Worm (Caenorhabditis elegans) whole organism, late embryonic: ENCODE data around the gene srxa-14.

Experiments used
- C08G9.2 ChIP-seq: sonication (generic microtip); optimal IDR thresholded peaks from 2 replicates; lab custom pipeline; 2016; ENCODE audit warnings: mild to moderate bottlenecking, missing genetic modification characterization, moderate library complexity, missing compliant biosample characterization
- C38D4.7 ChIP-seq: fragments of 200-800 bp; sonication (Bioruptor generic); optimal IDR thresholded peaks from 2 replicates; lab custom pipeline; 2018; ENCODE audit warnings: mild to moderate bottlenecking, missing genetic modification characterization, moderate library complexity, missing compliant biosample characterization
- K09A11.1 ChIP-seq: sonication (generic microtip); optimal IDR thresholded peaks from 2 replicates; lab custom pipeline; 2017; ENCODE audit warnings: antibody characterized with exemption, mild to moderate bottlenecking, missing genetic modification characterization, missing compliant biosample characterization; ENCODE audit not compliant: insufficient read depth
- T23F11.4 ChIP-seq: fragments of 200-800 bp; sonication (Bioruptor generic); optimal IDR thresholded peaks from 2 replicates; lab custom pipeline; 2018; ENCODE audit warnings: mild to moderate bottlenecking, missing genetic modification characterization, missing compliant biosample characterization
- ahr-1 ChIP-seq: sonication (generic microtip); optimal IDR thresholded peaks from 2 replicates; lab custom pipeline; 2016; ENCODE audit warnings: missing genetic modification characterization, missing compliant biosample characterization
- ceh-18 ChIP-seq: sonication (generic microtip); optimal IDR thresholded peaks from 2 replicates; lab custom pipeline; 2016; ENCODE audit warnings: missing genetic modification characterization, missing compliant biosample characterization
- ceh-19 ChIP-seq: fragments of 200-800 bp; sonication (Bioruptor generic); optimal IDR thresholded peaks from 2 replicates; lab custom pipeline; 2018; ENCODE audit warnings: mild to moderate bottlenecking, missing genetic modification characterization, missing compliant biosample characterization
- ceh-2 ChIP-seq: sonication (generic microtip); optimal IDR thresholded peaks from 2 replicates; lab custom pipeline; 2016; ENCODE audit warnings: missing genotype, missing genetic modification characterization, missing compliant biosample characterization
- ceh-24 ChIP-seq: sonication (generic microtip); optimal IDR thresholded peaks from 2 replicates; lab custom pipeline; 2016; ENCODE audit warnings: mild to moderate bottlenecking, missing genetic modification characterization, missing compliant biosample characterization
- ceh-30 ChIP-seq: fragments of 150-350 bp; optimal IDR thresholded peaks from 2 replicates; lab custom pipeline; 2014; ENCODE audit warnings: missing biosample characterization, missing genetic modification characterization
- ceh-31 ChIP-seq: sonication (generic microtip); optimal IDR thresholded peaks from 2 replicates; lab custom pipeline; 2016; ENCODE audit warnings: missing genetic modification characterization, missing compliant biosample characterization
- ceh-34 ChIP-seq: sonication (generic microtip); optimal IDR thresholded peaks from 2 replicates; lab custom pipeline; 2016; ENCODE audit warnings: mild to moderate bottlenecking, missing genetic modification characterization, missing compliant biosample characterization
- ceh-45 ChIP-seq: fragments of 200-800 bp; sonication (Bioruptor generic); IDR thresholded peaks from 2 replicates; pipeline ENCODE4 v1.3.6; 2022; ENCODE audit warnings: missing genetic modification reagents, missing genetic modification characterization, missing compliant biosample characterization
- ceh-48 ChIP-seq: sonication (generic microtip); optimal IDR thresholded peaks from 2 replicates; lab custom pipeline; 2016; ENCODE audit warnings: missing genetic modification characterization, inconsistent platforms, missing compliant biosample characterization
- ceh-6 ChIP-seq: fragments of 200-800 bp; sonication (Bioruptor generic); optimal IDR thresholded peaks from 2 replicates; lab custom pipeline; 2018; ENCODE audit warnings: mild to moderate bottlenecking, missing genetic modification characterization, missing compliant biosample characterization
- ceh-9 ChIP-seq: sonication (generic microtip); optimal IDR thresholded peaks from 2 replicates; lab custom pipeline; 2016; ENCODE audit warnings: mild to moderate bottlenecking, missing genetic modification characterization, inconsistent platforms, missing compliant biosample characterization
- dve-1 ChIP-seq: sonication (generic microtip); optimal IDR thresholded peaks from 2 replicates; lab custom pipeline; 2017; ENCODE audit warnings: antibody characterized with exemption, mild to moderate bottlenecking, missing genetic modification characterization, missing compliant biosample characterization
- elt-2 ChIP-seq: sonication (generic microtip); optimal IDR thresholded peaks from 2 replicates; lab custom pipeline; 2016; ENCODE audit warnings: missing genetic modification reagents, missing genetic modification characterization, missing compliant biosample characterization
- ets-4 ChIP-seq: sonication (generic microtip); optimal IDR thresholded peaks from 2 replicates; lab custom pipeline; 2016; ENCODE audit warnings: missing genetic modification characterization, missing compliant biosample characterization
- eyg-1 ChIP-seq: sonication (generic microtip); optimal IDR thresholded peaks from 2 replicates; lab custom pipeline; 2016; ENCODE audit warnings: missing genotype, missing genetic modification characterization, missing compliant biosample characterization
- hlh-13 ChIP-seq: fragments of 200-800 bp; sonication (Bioruptor generic); optimal IDR thresholded peaks from 2 replicates; lab custom pipeline; 2018; ENCODE audit warnings: mild to moderate bottlenecking, missing genetic modification characterization, missing compliant biosample characterization
- hlh-8 ChIP-seq: sonication (generic microtip); optimal IDR thresholded peaks from 2 replicates; lab custom pipeline; 2016; ENCODE audit warnings: missing genotype, missing genetic modification characterization, missing compliant biosample characterization
- lin-11 ChIP-seq: fragments of 200-800 bp; sonication (Bioruptor generic); optimal IDR thresholded peaks from 2 replicates; lab custom pipeline; 2018; ENCODE audit warnings: mild to moderate bottlenecking, missing genetic modification characterization, missing compliant biosample characterization
- madf-2 ChIP-seq: sonication (generic microtip); optimal IDR thresholded peaks from 2 replicates; lab custom pipeline; 2017; ENCODE audit warnings: missing genetic modification characterization, missing compliant biosample characterization
- nfya-1 ChIP-seq: sonication (generic microtip); optimal IDR thresholded peaks from 2 replicates; lab custom pipeline; 2017; ENCODE audit warnings: missing genetic modification characterization, mild to moderate bottlenecking, missing compliant biosample characterization, antibody characterized with exemption, moderate library complexity
- nhr-232 ChIP-seq: sonication (generic microtip); optimal IDR thresholded peaks from 2 replicates; lab custom pipeline; 2016; ENCODE audit warnings: missing genetic modification characterization, missing compliant biosample characterization
- odd-2 ChIP-seq: sonication (generic microtip); optimal IDR thresholded peaks from 2 replicates; lab custom pipeline; 2017; ENCODE audit warnings: antibody characterized with exemption, mild to moderate bottlenecking, missing genetic modification characterization, missing compliant biosample characterization
- pha-2 ChIP-seq: sonication (generic microtip); optimal IDR thresholded peaks from 2 replicates; lab custom pipeline; 2017; ENCODE audit warnings: mild to moderate bottlenecking, missing genetic modification characterization, missing compliant biosample characterization
- pha-4 ChIP-seq: fragments of 150-350 bp; optimal IDR thresholded peaks from 2 replicates; lab custom pipeline; 2018; ENCODE audit warnings: missing biosample characterization, missing genetic modification reagents, missing genetic modification characterization
- pqm-1 ChIP-seq: sonication (generic microtip); optimal IDR thresholded peaks from 2 replicates; lab custom pipeline; 2016; ENCODE audit warnings: missing genetic modification characterization, missing compliant biosample characterization
- sox-4 ChIP-seq: sonication (generic microtip); optimal IDR thresholded peaks from 2 replicates; lab custom pipeline; 2017; ENCODE audit warnings: mild to moderate bottlenecking, missing genetic modification characterization, inconsistent platforms, missing compliant biosample characterization
- syd-9 ChIP-seq: sonication (generic microtip); optimal IDR thresholded peaks from 2 replicates; lab custom pipeline; 2016; ENCODE audit warnings: mild to moderate bottlenecking, missing genetic modification characterization, moderate library complexity, missing compliant biosample characterization
- tbx-2 ChIP-seq: sonication (generic microtip); optimal IDR thresholded peaks from 2 replicates; lab custom pipeline; 2016; ENCODE audit warnings: missing genetic modification characterization, missing compliant biosample characterization
- unc-3 ChIP-seq, 2 experiments: fragments of 200-800 bp in 1 of 2; sonication (Bioruptor generic) in 1 of 2; sonication (generic microtip) in 1 of 2; conservative IDR thresholded peaks in 1 of 2; optimal IDR thresholded peaks in 1 of 2; 2 replicates each; pipeline versions ENCODE4 v1.3.6 to Lab custom; 2016 to 2022; ENCODE audit warnings: missing compliant biosample characterization in 2 of 2, missing genetic modification characterization in 2 of 2, missing genetic modification reagents in 1 of 2
- unc-42 ChIP-seq: sonication (generic microtip); optimal IDR thresholded peaks from 2 replicates; lab custom pipeline; 2016; ENCODE audit warnings: missing genotype, missing genetic modification characterization, missing compliant biosample characterization
- unc-55 ChIP-seq: sonication (generic microtip); optimal IDR thresholded peaks from 2 replicates; lab custom pipeline; 2017; ENCODE audit warnings: missing biosample characterization, missing genetic modification reagents, missing genetic modification characterization

srxa-14 gene

ce11 chrV:20633619-20634018 lies 5.8 kb upstream of the srxa-14 start, which contains the start of gene F46B3.15:
F46B3.15 (minus strand) TSS chrV:20633719.
- no peak for TF ChIP-seq ceh-45
- no peak for TF ChIP-seq ceh-9
- TF ChIP-seq sox-4, result no peak
- no peak for TF ChIP-seq unc-55 (GFP tag; lab: Kevin White, UChicago)
- no peak for TF ChIP-seq ets-4 (tag; lab: Kevin White, UChicago)
- TF ChIP-seq pha-2 (tag; lab: Kevin White, UChicago), result no peak
- TF ChIP-seq ceh-18 (tag; lab: Kevin White, UChicago), result no peak
- no peak for TF ChIP-seq T23F11.4 (GFP tag; lab: Kevin White, UChicago)
- no peak for TF ChIP-seq ceh-6 (GFP tag; lab: Kevin White, UChicago)
- TF ChIP-seq ceh-19 (GFP tag; lab: Kevin White, UChicago), result no peak
- no peak for TF ChIP-seq ceh-31 (tag; lab: Kevin White, UChicago)
- TF ChIP-seq unc-3 (GFP tag; conservative IDR thresholded peaks at IDR 0.05; lab: Robert Waterston, UW), result no peak
- no peak for TF ChIP-seq unc-3 (tag; optimal IDR thresholded peaks at IDR 0.05; lab: Kevin White, UChicago)
- TF ChIP-seq hlh-13 (GFP tag; lab: Kevin White, UChicago), result no peak
- TF ChIP-seq unc-42 (tag; lab: Kevin White, UChicago), result no peak

- TF ChIP-seq ceh-34 (tag; lab: Kevin White, UChicago), result no peak
- no peak for TF ChIP-seq pqm-1 (tag; lab: Kevin White, UChicago)
- no peak for TF ChIP-seq ceh-24 (tag; lab: Kevin White, UChicago)
- TF ChIP-seq ceh-6 (GFP tag; lab: Kevin White, UChicago), result no peak
- TF ChIP-seq eyg-1 (tag; lab: Kevin White, UChicago), result no peak
- no peak for TF ChIP-seq tbx-2 (tag; lab: Kevin White, UChicago)
- TF ChIP-seq ceh-30 (tag; lab: Kevin White, UChicago), result no peak
- TF ChIP-seq ceh-18 (tag; lab: Kevin White, UChicago), result no peak
- TF ChIP-seq ceh-45, result no peak
- TF ChIP-seq pha-4 (tag; lab: Kevin White, UChicago), result no peak
- TF ChIP-seq C38D4.7, result no peak
- TF ChIP-seq ceh-19 (GFP tag; lab: Kevin White, UChicago), result no peak
- no peak for TF ChIP-seq ceh-48 (tag; lab: Kevin White, UChicago)
- TF ChIP-seq ceh-31 (tag; lab: Kevin White, UChicago), result no peak
- no peak for TF ChIP-seq ceh-2 (tag; lab: Kevin White, UChicago)
- no peak for TF ChIP-seq syd-9 (tag; lab: Kevin White, UChicago)
- TF ChIP-seq unc-3 (GFP tag; conservative IDR thresholded peaks at IDR 0.05; lab: Robert Waterston, UW), result no peak
- no peak for TF ChIP-seq unc-3 (tag; optimal IDR thresholded peaks at IDR 0.05; lab: Kevin White, UChicago)
- no peak for TF ChIP-seq dve-1 (tag; lab: Kevin White, UChicago)
- no peak for TF ChIP-seq K09A11.1 (tag; lab: Kevin White, UChicago)
These were observed 5.1 kb upstream of the srxa-14 start, which contains the start of gene F46B3.16 for ce11 chrV:20634330-20634729. F46B3.16 (plus strand) TSS chrV:20634630.

ce11 chrV:20636855-20637254 lies 2.5 kb upstream of the srxa-14 start, which contains the start of gene ttr-13:
ttr-13 (minus strand) TSS chrV:20636955.
- TF ChIP-seq ahr-1 (tag; lab: Kevin White, UChicago) (no peak), odd-2 (tag; lab: Kevin White, UChicago) (no peak), nhr-232 (tag; lab: Kevin White, UChicago) (no peak), unc-55 (GFP tag; lab: Kevin White, UChicago) (no peak), madf-2 (tag; lab: Kevin White, UChicago) (no peak), pha-4 (tag; lab: Kevin White, UChicago) (no peak), nfya-1 (tag; lab: Kevin White, UChicago) (no peak), ceh-48 (tag; lab: Kevin White, UChicago) (no peak), unc-42 (tag; lab: Kevin White, UChicago) (no peak)

ce11 chrV:20638344-20638743 lies 1.1 kb upstream of the srxa-14 start, which contains the start of gene Y44A6B.3:
Y44A6B.3 (minus strand) TSS chrV:20638444.
- TF ChIP-seq hlh-8 (tag; lab: Kevin White, UChicago), result no peak
- TF ChIP-seq tbx-2 (tag; lab: Kevin White, UChicago), result no peak
- TF ChIP-seq ceh-6 (GFP tag; lab: Kevin White, UChicago), result no peak
- TF ChIP-seq C08G9.2 (tag; lab: Kevin White, UChicago), result no peak
- TF ChIP-seq dve-1 (tag; lab: Kevin White, UChicago), result no peak
- no peak for TF ChIP-seq lin-11 (tag; lab: Kevin White, UChicago)
- TF ChIP-seq unc-3 (GFP tag; conservative IDR thresholded peaks at IDR 0.05; lab: Robert Waterston, UW), result no peak
- no peak for TF ChIP-seq unc-3 (tag; optimal IDR thresholded peaks at IDR 0.05; lab: Kevin White, UChicago)
- TF ChIP-seq pqm-1 (tag; lab: Kevin White, UChicago), result no peak
- no peak for TF ChIP-seq elt-2
